Worm (Caenorhabditis elegans): ENCODE data around the gene srbc-40.

Gene srbc-40

DNA sequence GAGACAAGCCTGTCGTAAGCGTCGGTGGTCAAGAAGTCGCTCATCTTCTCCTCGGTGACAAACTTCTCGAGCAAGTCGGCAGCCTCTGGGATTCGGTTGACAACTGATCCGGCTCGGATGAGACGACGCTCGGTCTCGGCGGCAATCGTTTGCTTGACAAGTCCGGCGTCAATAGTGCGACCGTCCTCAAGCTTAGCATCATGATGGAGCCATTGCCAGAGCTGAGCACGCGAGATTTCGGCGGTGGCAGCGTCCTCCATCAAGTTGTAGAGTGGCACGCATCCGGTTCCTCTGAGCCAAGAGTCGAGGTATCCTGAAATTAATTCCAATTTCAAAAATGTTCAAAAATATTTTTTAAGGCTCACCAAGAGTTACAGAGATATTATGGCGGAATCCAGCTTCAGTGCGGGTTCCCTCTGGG lies 4.8 kb upstream of the srbc-40 start:
- TF ChIP-seq zip-8 (tag; optimal IDR thresholded peaks at IDR 0.05) (no peak), cnd-1 (tag; optimal IDR thresholded peaks at IDR 0.05) (no peak), unc-62 (GFP tag; optimal IDR thresholded peaks at IDR 0.05) (no peak), unc-120 (tag; optimal IDR thresholded peaks at IDR 0.05; ENCODE audit: poor library complexity, severe bottlenecking) (no peak), drap-1 (GFP tag; optimal IDR thresholded peaks at IDR 0.05) (no peak), M03D4.4 (tag; optimal IDR thresholded peaks at IDR 0.05) (no peak), nhr-12 (tag; optimal IDR thresholded peaks at IDR 0.05) (no peak), bed-3 (GFP tag; optimal IDR thresholded peaks at IDR 0.05) (no peak), elt-3 (tag; optimal IDR thresholded peaks at IDR 0.05) (no peak), ceh-39 (tag; optimal IDR thresholded peaks at IDR 0.05) (no peak), lsy-2 (tag; optimal IDR thresholded peaks at IDR 0.05) (no peak), mls-2 (tag; optimal IDR thresholded peaks at IDR 0.05) (no peak)

DNA sequence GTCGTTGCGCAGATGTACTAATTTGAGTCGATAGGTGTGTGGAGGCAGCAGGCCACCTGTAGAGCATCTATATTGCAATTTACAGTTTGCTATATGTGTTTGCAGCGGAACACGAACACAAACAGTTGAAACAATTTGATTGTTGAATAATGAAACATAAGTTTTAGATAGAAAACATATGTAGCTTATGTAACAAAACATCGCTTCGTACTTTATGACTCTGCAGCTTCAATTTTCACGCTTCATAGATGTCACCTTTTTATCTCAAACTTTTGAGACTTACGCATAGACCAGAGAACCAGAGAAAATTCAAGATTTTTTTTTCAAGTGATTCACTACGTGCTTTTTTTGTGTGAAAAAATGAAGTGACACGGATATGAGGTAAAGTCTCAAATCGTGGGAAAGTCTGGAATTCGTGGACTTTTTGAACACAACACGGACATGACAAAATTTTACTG lies 4.3 kb upstream of the srbc-40 start, which contains the start of gene fbxb-72:
TSS of gene fbxb-72 (minus strand) at position 58 of the 458 bp plus-strand sequence.
- peak; percentile 44 for TF ChIP-seq ceh-39 (tag; optimal IDR thresholded peaks at IDR 0.05)
- peak; percentile 9 for TF ChIP-seq hlh-1 (tag; optimal IDR thresholded peaks at IDR 0.05)
- no peak for TF ChIP-seq ces-1 (GFP tag; optimal IDR thresholded peaks at IDR 0.05)
- TF ChIP-seq sptf-1 (tag; optimal IDR thresholded peaks at IDR 0.05) = peak; percentile 18

DNA sequence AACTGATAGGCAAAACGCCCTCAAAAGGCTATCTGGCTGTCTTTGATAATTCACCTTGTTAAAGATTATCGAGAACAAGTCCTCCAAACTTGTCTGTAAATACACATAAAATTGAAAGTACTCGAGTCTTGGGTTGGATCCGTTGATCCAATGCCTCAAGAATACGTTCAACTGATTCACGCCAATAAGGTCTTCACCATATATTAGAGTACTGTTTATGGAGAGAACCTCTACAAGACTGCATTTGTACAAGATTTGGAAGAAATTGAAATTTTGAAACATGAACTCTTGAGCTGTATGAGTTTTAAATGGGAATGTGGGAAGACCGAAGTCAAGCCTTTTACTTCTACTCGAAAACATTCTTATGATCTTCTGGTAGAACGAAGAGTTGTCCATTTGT lies 3.3 kb upstream of the srbc-40 start:
- TF ChIP-seq ces-1 (GFP tag; optimal IDR thresholded peaks at IDR 0.05) (no peak), unc-62 (GFP tag; optimal IDR thresholded peaks at IDR 0.05) (no peak), ham-2 (GFP tag; optimal IDR thresholded peaks at IDR 0.05) (no peak), M03D4.4 (tag; optimal IDR thresholded peaks at IDR 0.05) (no peak), mab-5 (tag; optimal IDR thresholded peaks at IDR 0.05) (no peak), nhr-12 (tag; optimal IDR thresholded peaks at IDR 0.05) (no peak), nhr-237 (tag; optimal IDR thresholded peaks at IDR 0.05) (no peak), ceh-43 (GFP tag; optimal IDR thresholded peaks at IDR 0.05) (no peak), lsy-2 (tag; optimal IDR thresholded peaks at IDR 0.05) (no peak), tbx-8 (GFP tag; optimal IDR thresholded peaks at IDR 0.05) (no peak), sem-2 (GFP tag; optimal IDR thresholded peaks at IDR 0.05) (no peak), pha-4 (tag; optimal IDR thresholded peaks at IDR 0.05) (no peak), elt-1 (tag; optimal IDR thresholded peaks at IDR 0.05; ENCODE audit: borderline replicate concordance, insufficient read depth) (no peak), ztf-11 (tag; optimal IDR thresholded peaks at IDR 0.05) (no peak), cnd-1 (tag; optimal IDR thresholded peaks at IDR 0.05) (no peak), nhr-2 (tag; optimal IDR thresholded peaks at IDR 0.05) (no peak), unc-120 (tag; optimal IDR thresholded peaks at IDR 0.05; ENCODE audit: poor library complexity, severe bottlenecking) (no peak), hlh-1 (tag; optimal IDR thresholded peaks at IDR 0.05) (no peak), unc-39 (tag; optimal IDR thresholded peaks at IDR 0.05) (no peak), nhr-76 (tag; optimal IDR thresholded peaks at IDR 0.05) (no peak)

DNA sequence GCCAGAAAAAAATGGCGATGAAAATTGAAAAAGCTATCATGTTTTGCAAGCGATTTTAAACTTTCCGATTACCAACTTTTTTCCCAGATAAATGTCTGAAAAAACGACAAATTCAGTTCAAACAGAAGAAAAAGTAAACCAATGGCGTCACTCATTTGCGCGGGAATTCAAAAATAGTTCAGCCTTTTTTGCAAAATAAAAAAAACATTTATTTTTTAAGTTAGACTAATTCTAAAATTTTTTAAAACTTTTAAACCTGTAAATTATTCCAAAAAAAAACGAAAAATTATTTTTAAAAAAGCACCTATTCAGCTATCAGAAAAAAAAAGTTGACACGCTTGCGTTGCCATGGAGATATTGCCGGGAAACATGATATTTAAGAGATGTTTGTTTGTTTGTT lies 6.7 kb downstream of the srbc-40 start, which contains the start of gene cyp-33C11:
TSS of gene cyp-33C11 (minus strand) at position 101 of the 400 bp plus-strand sequence.
- TF ChIP-seq ceh-43 (GFP tag; optimal IDR thresholded peaks at IDR 0.05) = no peak
- no peak for TF ChIP-seq elt-3 (tag; optimal IDR thresholded peaks at IDR 0.05)
- TF ChIP-seq nhr-76 (tag; optimal IDR thresholded peaks at IDR 0.05) = no peak
- TF ChIP-seq unc-39 (tag; optimal IDR thresholded peaks at IDR 0.05) = no peak
- no peak for TF ChIP-seq sptf-1 (tag; optimal IDR thresholded peaks at IDR 0.05)
- no peak for TF ChIP-seq bed-3 (GFP tag; optimal IDR thresholded peaks at IDR 0.05)
- no peak for TF ChIP-seq lsy-2 (tag; optimal IDR thresholded peaks at IDR 0.05)
- no peak for TF ChIP-seq pha-4 (tag; optimal IDR thresholded peaks at IDR 0.05)
- no peak for TF ChIP-seq snpc-4 (tag; optimal IDR thresholded peaks at IDR 0.05)
- TF ChIP-seq lin-32 (GFP tag; optimal IDR thresholded peaks at IDR 0.05) = no peak
- TF ChIP-seq tbx-8 (GFP tag; optimal IDR thresholded peaks at IDR 0.05) = no peak
- no peak for TF ChIP-seq lin-13 (tag; optimal IDR thresholded peaks at IDR 0.05)
- no peak for TF ChIP-seq unc-120 (tag; optimal IDR thresholded peaks at IDR 0.05; ENCODE audit: poor library complexity, severe bottlenecking)
- no peak for TF ChIP-seq M03D4.4 (tag; optimal IDR thresholded peaks at IDR 0.05)

DNA sequence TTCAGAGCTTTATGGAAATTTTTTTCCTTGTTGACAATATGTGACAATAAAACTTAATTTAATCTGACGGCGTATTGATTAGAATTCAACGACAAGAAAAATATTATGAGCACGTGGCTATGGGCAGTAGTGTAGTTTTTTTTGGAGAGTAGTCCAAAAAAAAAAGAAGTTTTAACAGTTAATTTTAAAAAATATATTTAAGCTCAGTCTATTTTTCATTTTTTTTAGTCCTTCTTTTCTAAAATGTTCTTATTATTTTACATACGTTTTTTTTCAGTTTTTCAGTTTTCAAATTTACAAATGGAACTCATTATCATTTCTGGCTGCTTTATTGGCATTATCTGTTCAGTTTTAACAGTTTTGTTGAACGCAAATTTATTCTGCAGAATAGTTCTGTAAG lies 10.8 kb downstream of the srbc-40 start, which contains the start of gene srbc-39:
TSS of gene srbc-39 (plus strand) at position 301 of the 400 bp plus-strand sequence.
- TF ChIP-seq ztf-11 (tag; optimal IDR thresholded peaks at IDR 0.05) (no peak), drap-1 (GFP tag; optimal IDR thresholded peaks at IDR 0.05) (no peak)
